Fruit fly (Drosophila melanogaster): Measurements from ENCODE around the gene Gr89a.

- TF ChIP-seq Met (GFP tag; optimal IDR thresholded peaks at IDR 0.05) (no peak), esn (GFP tag; optimal IDR thresholded peaks at IDR 0.05) (no peak), Hr39 (GFP tag; optimal IDR thresholded peaks at IDR 0.05) (no peak)
Measured at dm6 chr3R:16533749-16534304, 35.1 kb upstream of the Gr89a start.
